Fruit fly (Drosophila melanogaster): ENCODE data around the gene CG10096.

dm6 chr3R:12433764-12434163, 38.0 kb upstream of the CG10096 start, which contains the start of the genes Aos1 and Srlp:
- no peak for TF ChIP-seq kay (GFP tag; ENCODE audit: borderline replicate concordance)
- TF ChIP-seq cnc (optimal IDR thresholded peaks at IDR 0.05): peak in 1 of 2 experiments; percentile 10
- peak; percentile 7 for TF ChIP-seq cic (GFP tag; optimal IDR thresholded peaks at IDR 0.05)
